Worm (Caenorhabditis elegans) whole organism, L4/young adult: Measurements from ENCODE around the gene ref-1.

Experiments
- W03F9.2 ChIP-seq: fragments of 150-350 bp; optimal IDR thresholded peaks from 2 replicates; lab custom pipeline; 2014; ENCODE audit warnings: missing biosample characterization, missing genetic modification characterization
- dao-5 ChIP-seq: sonication (generic microtip); optimal IDR thresholded peaks from 2 replicates; lab custom pipeline; 2016; ENCODE audit warnings: missing genotype, missing genetic modification characterization, moderate library complexity, missing compliant biosample characterization
- him-1 ChIP-seq: sonication (generic microtip); optimal IDR thresholded peaks from 2 replicates; lab custom pipeline; 2016; ENCODE audit warnings: missing genotype, missing genetic modification reagents, missing genetic modification characterization, missing compliant biosample characterization

- no peak for TF ChIP-seq dao-5 (tag; lab: Kevin White, UChicago)
- TF ChIP-seq him-1: no peak
- TF ChIP-seq W03F9.2 (tag; lab: Kevin White, UChicago): no peak
These were observed 15.2 kb upstream of the ref-1 start for ce11 chrII:10203067-10203466.
